Worm (Caenorhabditis elegans): ENCODE data around the gene gpa-1.

ce11 chrV:11152333-11152732 lies 25.1 kb downstream of the gpa-1 start, which contains the start of gene srg-39:
- TF ChIP-seq mxl-1 (tag; optimal IDR thresholded peaks at IDR 0.05) (no peak), T07F8.4 (tag; optimal IDR thresholded peaks at IDR 0.05) (no peak), T26A5.8 (tag; optimal IDR thresholded peaks at IDR 0.05) (no peak), snpc-1.3 (tag; optimal IDR thresholded peaks at IDR 0.05; ENCODE audit: insufficient read depth) (no peak), snpc-1.1 (tag; optimal IDR thresholded peaks at IDR 0.05; ENCODE audit: insufficient read depth) (no peak), F10E7.11 (tag; optimal IDR thresholded peaks at IDR 0.05) (no peak), unc-130 (GFP tag; optimal IDR thresholded peaks at IDR 0.05) (no peak), F55B11.4 (tag; optimal IDR thresholded peaks at IDR 0.05; ENCODE audit: borderline replicate concordance, insufficient read depth) (no peak), Y53F4B.3 (GFP tag; IDR thresholded peaks at IDR 0.05) (no peak), ztf-28 (GFP tag; IDR thresholded peaks at IDR 0.05) (no peak), C17E4.6 (GFP tag; IDR thresholded peaks at IDR 0.05) (no peak), snpc-3.4 (tag; optimal IDR thresholded peaks at IDR 0.05) (no peak), Y56A3A.18 (GFP tag; IDR thresholded peaks at IDR 0.05) (no peak), somi-1 (GFP tag; optimal IDR thresholded peaks at IDR 0.05) (no peak)
